Fruit fly (Drosophila melanogaster) whole organism, pupa: Measurements from ENCODE around the gene dar1.

Experiments used
- CG12605 ChIP-seq: fragments of 200-800 bp; sonication (Bioruptor generic); IDR thresholded peaks from 2 replicates; pipeline ENCODE4 v1.3.6; 2022; ENCODE audit warnings: missing biosample characterization, missing genetic modification characterization
- CG15710 ChIP-seq: fragments of 200-800 bp; sonication (Bioruptor generic); optimal IDR thresholded peaks from 2 replicates; lab custom pipeline; 2018; ENCODE audit warnings: missing biosample characterization, mild to moderate bottlenecking, missing genetic modification characterization, moderate library complexity
- CG17806 ChIP-seq: fragments of 200-800 bp; sonication (Bioruptor generic); optimal IDR thresholded peaks from 2 replicates; lab custom pipeline; 2018; ENCODE audit warnings: missing biosample characterization, mild to moderate bottlenecking, missing genetic modification characterization, moderate library complexity
- CG32121 ChIP-seq: fragments of 200-800 bp; sonication (Bioruptor generic); IDR thresholded peaks from 2 replicates; pipeline ENCODE4 v1.3.6; 2022; ENCODE audit warnings: missing biosample characterization, missing genetic modification characterization
- CG8301 ChIP-seq: fragments of 200-800 bp; sonication (Bioruptor generic); optimal IDR thresholded peaks from 2 replicates; lab custom pipeline; 2018; ENCODE audit warnings: missing biosample characterization, mild to moderate bottlenecking, missing genetic modification characterization
- CG9948 ChIP-seq: fragments of 200-800 bp; sonication (Bioruptor generic); optimal IDR thresholded peaks from 2 replicates; lab custom pipeline; 2018; ENCODE audit warnings: missing biosample characterization, mild to moderate bottlenecking, missing genetic modification characterization, moderate library complexity
- D1 ChIP-seq: fragments of 200-800 bp; sonication (Bioruptor generic); optimal IDR thresholded peaks from 2 replicates; lab custom pipeline; 2018; ENCODE audit warnings: missing biosample characterization, mild to moderate bottlenecking, missing genetic modification characterization, moderate library complexity
- Ets98B ChIP-seq: fragments of 200-800 bp; sonication (Bioruptor generic); IDR thresholded peaks from 2 replicates; pipeline ENCODE4 v1.3.6; 2022; ENCODE audit warnings: missing biosample characterization, missing genetic modification characterization
- Pif1A ChIP-seq: fragments of 200-800 bp; sonication (Bioruptor generic); optimal IDR thresholded peaks from 3 replicates; lab custom pipeline; 2016; ENCODE audit warnings: missing biosample characterization, missing genetic modification characterization
- Pif1B ChIP-seq: fragments of 200-800 bp; sonication (Bioruptor generic); optimal IDR thresholded peaks from 3 replicates; lab custom pipeline; 2016; ENCODE audit warnings: missing biosample characterization, missing genetic modification characterization
- fd96Ca ChIP-seq: fragments of 200-800 bp; sonication (Bioruptor generic); IDR thresholded peaks from 3 replicates; pipeline ENCODE4 v1.3.6; 2022; ENCODE audit warnings: missing biosample characterization, missing genetic modification characterization
- gl ChIP-seq: fragments of 200-800 bp; sonication (Bioruptor generic); optimal IDR thresholded peaks from 2 replicates; lab custom pipeline; 2018; ENCODE audit warnings: missing biosample characterization, mild to moderate bottlenecking, missing genetic modification characterization

DNA sequence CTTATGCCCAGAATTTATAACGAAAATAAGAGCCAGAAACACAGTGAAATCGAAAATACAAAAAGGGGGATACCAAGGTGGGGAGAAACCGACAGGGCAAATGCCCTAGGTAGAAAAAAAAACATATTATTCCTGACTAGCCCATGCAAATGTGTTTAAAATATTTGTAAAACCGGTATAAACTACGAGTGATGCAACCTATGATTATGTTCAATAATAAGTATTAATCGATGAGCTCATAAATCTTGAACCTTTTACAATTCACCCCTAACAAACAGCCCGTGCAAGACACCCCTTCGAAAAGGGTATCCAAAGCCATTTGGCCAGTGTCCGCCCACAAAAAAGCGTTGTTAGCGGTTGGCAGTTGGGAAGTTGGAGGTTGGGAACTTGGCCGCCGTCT, 31.7 kb downstream of the dar1 start:
- no peak for TF ChIP-seq CG8301 (tag; lab: Kevin White, UChicago)
- TF ChIP-seq CG17806 (tag; lab: Kevin White, UChicago), result no peak
- TF ChIP-seq Pif1A (GFP tag; lab: Kevin White, UChicago), result no peak
- no peak for TF ChIP-seq fd96Ca
- no peak for TF ChIP-seq D1
- TF ChIP-seq CG15710 (tag; lab: Kevin White, UChicago), result no peak
- TF ChIP-seq Ets98B (GFP tag; lab: Robert Waterston, UW), result no peak
- no peak for TF ChIP-seq CG9948 (tag; lab: Kevin White, UChicago)
- no peak for TF ChIP-seq gl (tag; lab: Kevin White, UChicago)
- no peak for TF ChIP-seq Pif1B (GFP tag; lab: Kevin White, UChicago)
- no peak for TF ChIP-seq CG32121 (GFP tag; lab: Robert Waterston, UW)
- TF ChIP-seq CG12605 (GFP tag; lab: Robert Waterston, UW), result no peak
